Fruit fly (Drosophila melanogaster): ENCODE data around the gene Coq6.

Coq6 gene

dm6 chr2L:5532061-5532460, at the start of gene Coq6:
Gene Coq6 (minus strand): TSS chr2L:5532223.
- TF ChIP-seq CG11762 (GFP tag; optimal IDR thresholded peaks at IDR 0.05; ENCODE audit: insufficient read depth), result no peak
- 0 out of 3 replicates have a peak, but pooled peaks have one; percentile 26 for TF ChIP-seq CG6163 (GFP tag; IDR thresholded peaks at IDR 0.05)

- TF ChIP-seq Hr38 (GFP tag; optimal IDR thresholded peaks at IDR 0.05) (no peak), svp (GFP tag) (peak; percentile 6)
These were observed 49.0 kb upstream of the Coq6 start, which contains the start of gene CG14011 for dm6 chr2L:5581016-5581415. Gene CG14011 (minus strand): TSS chr2L:5581116.

- TF ChIP-seq CG6276 (GFP tag; optimal IDR thresholded peaks at IDR 0.05) (no peak), Sox15 (GFP tag; optimal IDR thresholded peaks at IDR 0.05) (no peak), CG10669 (GFP tag; optimal IDR thresholded peaks at IDR 0.05) (peak; percentile 42), spab (GFP tag; optimal IDR thresholded peaks at IDR 0.05) (peak; percentile 13), CG3919 (GFP tag; optimal IDR thresholded peaks at IDR 0.05) (peak; percentile 49), topi (GFP tag; optimal IDR thresholded peaks at IDR 0.05) (peak; percentile 25), CG8632 (GFP tag; optimal IDR thresholded peaks at IDR 0.05) (no peak), net (GFP tag; optimal IDR thresholded peaks at IDR 0.05) (no peak), Hr4 (GFP tag; optimal IDR thresholded peaks at IDR 0.05) (peak; percentile 54), fd85E (GFP tag; optimal IDR thresholded peaks at IDR 0.05) (no peak), Gug (GFP tag; IDR thresholded peaks at IDR 0.05) (0 out of 2 replicates have a peak, but pooled peaks have one; percentile 34), CG31627 (GFP tag; optimal IDR thresholded peaks at IDR 0.05) (peak; percentile 56), svp (GFP tag) (peak; percentile 69), CG15336 (GFP tag; IDR thresholded peaks at IDR 0.05) (no peak), CG11902 (GFP tag; optimal IDR thresholded peaks at IDR 0.05) (peak; percentile 26), CG10631 (GFP tag; optimal IDR thresholded peaks at IDR 0.05) (peak; percentile 53), CG6792 (GFP tag; optimal IDR thresholded peaks at IDR 0.05) (peak; percentile 25), Sox102F (GFP tag; optimal IDR thresholded peaks at IDR 0.05) (peak; percentile 39), pdm3 (GFP tag; optimal IDR thresholded peaks at IDR 0.05) (peak; percentile 32), Lpt (GFP tag; optimal IDR thresholded peaks at IDR 0.05) (no peak), Sox14 (GFP tag; optimal IDR thresholded peaks at IDR 0.05) (peak; percentile 43), CG11762 (GFP tag; optimal IDR thresholded peaks at IDR 0.05; ENCODE audit: insufficient read depth) (peak; percentile 10), CG6854 (GFP tag; optimal IDR thresholded peaks at IDR 0.05) (no peak), Eip93F (GFP tag; optimal IDR thresholded peaks at IDR 0.05) (no peak), CG7368 (GFP tag; optimal IDR thresholded peaks at IDR 0.05) (peak; percentile 21), cyc (GFP tag; optimal IDR thresholded peaks at IDR 0.05) (peak; percentile 29), Ets21C (GFP tag; optimal IDR thresholded peaks at IDR 0.05) (peak; percentile 15), Eip75B (GFP tag; optimal IDR thresholded peaks at IDR 0.05) (peak; percentile 30), CG32006 (GFP tag; optimal IDR thresholded peaks at IDR 0.05) (peak; percentile 57), CG9139 (GFP tag; optimal IDR thresholded peaks at IDR 0.05) (peak; percentile 28), CG3032 (tag; optimal IDR thresholded peaks at IDR 0.05) (no peak), Met (GFP tag; optimal IDR thresholded peaks at IDR 0.05) (peak; percentile 40), Eip78C (GFP tag) (peak; percentile 82), CG8119 (GFP tag; IDR thresholded peaks at IDR 0.05) (peak; percentile 60; the same call in 2 of the 3 replicates), CG16779 (tag; optimal IDR thresholded peaks at IDR 0.05) (no peak), eg (GFP tag; IDR thresholded peaks at IDR 0.05) (peak; percentile 60; the same call in 2 of the 3 replicates), esn (GFP tag; optimal IDR thresholded peaks at IDR 0.05) (no peak), ss (GFP tag; optimal IDR thresholded peaks at IDR 0.05) (no peak), acj6 (GFP tag; optimal IDR thresholded peaks at IDR 0.05) (peak; percentile 57), Hr39 (GFP tag; optimal IDR thresholded peaks at IDR 0.05) (peak; percentile 56), achi (GFP tag; optimal IDR thresholded peaks at IDR 0.05) (peak; percentile 31), fd59A (GFP tag; optimal IDR thresholded peaks at IDR 0.05) (peak; percentile 36), CG6808 (GFP tag; optimal IDR thresholded peaks at IDR 0.05) (peak; percentile 11), OdsH (GFP tag; optimal IDR thresholded peaks at IDR 0.05) (peak; percentile 58), CG1621 (tag; optimal IDR thresholded peaks at IDR 0.05) (peak; percentile 18), Blimp-1 (GFP tag; optimal IDR thresholded peaks at IDR 0.05) (no peak), Hr38 (GFP tag; optimal IDR thresholded peaks at IDR 0.05) (no peak)
These were observed 37.5 kb upstream of the Coq6 start for dm6 chr2L:5569503-5569902.
